Worm (Caenorhabditis elegans): ENCODE results near the gene grd-6.
A peak's percentile ranks its signal among the peaks of the same experiment; 100 is the strongest.

grd-6 gene

ce11 chrV:9221566-9221965, at the start of gene grd-6:
Gene grd-6 (plus strand): TSS chrV:9221866.
- no peak for TF ChIP-seq W03F9.2 (tag; optimal IDR thresholded peaks at IDR 0.05)

DNA sequence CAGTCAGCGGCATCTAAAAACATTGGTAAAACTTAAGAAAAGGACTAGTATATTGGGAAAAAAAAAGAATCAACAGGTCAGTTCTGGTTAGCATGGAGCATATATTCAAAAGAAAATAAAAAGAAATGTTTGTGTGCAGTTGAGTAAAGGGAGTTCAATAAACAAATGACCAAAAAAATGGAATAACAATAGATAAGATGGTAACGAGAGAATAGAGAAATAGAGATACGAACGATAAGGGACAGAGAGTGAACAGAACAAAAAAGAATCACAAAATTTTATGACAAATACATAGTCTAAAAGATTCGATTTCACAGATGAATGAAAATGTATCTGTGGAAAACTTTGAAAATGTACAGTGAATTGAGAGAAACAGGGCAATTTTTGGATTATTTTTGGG, 48.7 kb upstream of the grd-6 start, which contains the start of gene gad-3:
Gene gad-3 (minus strand): TSS at position 17 of the 400 bp plus-strand sequence.
- no peak for TF ChIP-seq W03F9.2 (tag; optimal IDR thresholded peaks at IDR 0.05)
- no peak for TF ChIP-seq him-1 (tag; optimal IDR thresholded peaks at IDR 0.05)
- TF ChIP-seq dao-5 (tag; optimal IDR thresholded peaks at IDR 0.05) = no peak

- TF ChIP-seq him-1 (tag; optimal IDR thresholded peaks at IDR 0.05) (no peak), dao-5 (tag; optimal IDR thresholded peaks at IDR 0.05) (no peak), W03F9.2 (tag; optimal IDR thresholded peaks at IDR 0.05) (no peak)
Measured at ce11 chrV:9173789-9174188, 47.9 kb upstream of the grd-6 start, which contains the start of gene pqn-16. Gene pqn-16 (plus strand): TSS chrV:9174089.

DNA sequence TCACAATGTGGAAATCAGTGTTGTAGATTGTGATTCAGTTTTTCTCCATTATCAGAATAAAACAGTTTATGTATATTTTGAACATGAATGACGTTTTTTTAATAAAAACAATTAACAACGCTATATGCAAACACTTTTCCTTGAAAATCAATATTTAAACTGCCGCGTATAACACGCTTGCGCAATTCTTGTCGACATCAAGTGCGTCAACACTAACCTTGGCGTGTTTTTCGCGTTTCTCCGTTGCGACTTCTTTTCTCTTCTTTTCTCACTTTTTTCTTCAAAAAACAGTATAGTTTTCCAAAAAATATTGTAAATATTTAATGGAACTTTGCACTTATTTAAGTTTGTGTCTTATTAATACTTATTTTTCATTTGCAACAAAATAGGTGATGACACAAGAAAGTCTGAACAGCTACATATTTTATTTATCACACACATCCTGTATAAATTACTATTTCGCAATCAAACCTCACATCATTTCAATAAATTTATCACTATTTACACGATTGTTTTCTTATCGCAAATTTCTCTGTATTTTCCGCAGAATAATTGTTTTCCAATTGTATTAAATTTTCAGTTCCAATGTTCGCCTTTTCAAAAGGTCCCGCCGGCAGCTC, 46.3 kb upstream of the grd-6 start, which contains the start of gene spas-1:
Gene spas-1 (plus strand): TSS at position 572 of the 620 bp plus-strand sequence.
- TF ChIP-seq him-1 (tag; optimal IDR thresholded peaks at IDR 0.05) (no peak), W03F9.2 (tag; optimal IDR thresholded peaks at IDR 0.05) (peak; percentile 92)

ce11 chrV:9181669-9182250, 39.9 kb upstream of the grd-6 start, which contains the start of gene ptr-1:
Gene ptr-1 (minus strand): TSS chrV:9181719.
- TF ChIP-seq dao-5 (tag; optimal IDR thresholded peaks at IDR 0.05) (no peak), him-1 (tag; optimal IDR thresholded peaks at IDR 0.05) (no peak), W03F9.2 (tag; optimal IDR thresholded peaks at IDR 0.05) (no peak)

ce11 chrV:9183718-9184441, 37.8 kb upstream of the grd-6 start:
- no peak for TF ChIP-seq him-1 (tag; optimal IDR thresholded peaks at IDR 0.05)
- no peak for TF ChIP-seq W03F9.2 (tag; optimal IDR thresholded peaks at IDR 0.05)
- TF ChIP-seq dao-5 (tag; optimal IDR thresholded peaks at IDR 0.05) = no peak

DNA sequence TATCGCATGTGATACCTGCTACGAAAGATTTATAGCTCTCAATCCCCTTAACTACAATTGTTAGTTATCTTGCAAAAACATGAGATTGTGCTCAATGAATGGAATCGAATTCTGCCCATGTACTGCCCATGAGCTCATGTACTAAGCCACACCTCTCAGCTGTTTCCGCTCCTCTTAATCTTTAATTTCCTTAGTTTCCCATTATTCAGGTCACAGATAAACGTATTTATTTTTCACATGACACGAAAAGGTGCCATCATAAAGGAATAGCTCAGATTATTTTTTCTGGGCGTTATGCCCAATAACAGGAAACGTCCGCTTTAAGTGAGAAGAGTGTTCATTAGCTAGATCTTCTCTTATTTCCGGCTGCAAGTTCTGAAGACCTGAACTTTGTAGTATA, 35.6 kb upstream of the grd-6 start:
- TF ChIP-seq W03F9.2 (tag; optimal IDR thresholded peaks at IDR 0.05) = no peak
- TF ChIP-seq dao-5 (tag; optimal IDR thresholded peaks at IDR 0.05) = no peak
- no peak for TF ChIP-seq him-1 (tag; optimal IDR thresholded peaks at IDR 0.05)

ce11 chrV:9191406-9191805, 30.3 kb upstream of the grd-6 start, which contains the start of gene sphr-1:
Gene sphr-1 (plus strand): TSS chrV:9191610.
- TF ChIP-seq him-1 (tag; optimal IDR thresholded peaks at IDR 0.05) (no peak), W03F9.2 (tag; optimal IDR thresholded peaks at IDR 0.05) (no peak), dao-5 (tag; optimal IDR thresholded peaks at IDR 0.05) (no peak)

DNA sequence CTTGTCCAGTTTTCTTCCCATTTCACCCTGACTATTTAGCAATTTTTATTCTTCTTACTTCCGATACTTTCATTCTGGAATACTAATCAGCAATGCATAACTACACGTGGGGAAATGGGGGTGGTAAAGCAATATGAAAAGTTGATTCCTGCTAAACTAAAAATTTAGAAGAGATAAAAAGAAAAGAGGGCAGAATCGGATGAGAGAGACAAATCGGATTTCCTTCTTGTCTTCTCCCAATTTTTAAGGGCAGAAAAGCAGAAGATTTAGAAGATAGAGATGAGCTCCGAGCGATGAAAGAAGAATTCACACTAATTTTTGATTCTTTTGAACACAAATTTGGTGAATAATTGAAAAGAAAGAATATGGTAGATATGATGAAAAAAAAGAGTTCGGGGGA, 27.6 kb upstream of the grd-6 start:
- TF ChIP-seq W03F9.2 (tag; optimal IDR thresholded peaks at IDR 0.05) (no peak), dao-5 (tag; optimal IDR thresholded peaks at IDR 0.05) (no peak), him-1 (tag; optimal IDR thresholded peaks at IDR 0.05) (no peak)

DNA sequence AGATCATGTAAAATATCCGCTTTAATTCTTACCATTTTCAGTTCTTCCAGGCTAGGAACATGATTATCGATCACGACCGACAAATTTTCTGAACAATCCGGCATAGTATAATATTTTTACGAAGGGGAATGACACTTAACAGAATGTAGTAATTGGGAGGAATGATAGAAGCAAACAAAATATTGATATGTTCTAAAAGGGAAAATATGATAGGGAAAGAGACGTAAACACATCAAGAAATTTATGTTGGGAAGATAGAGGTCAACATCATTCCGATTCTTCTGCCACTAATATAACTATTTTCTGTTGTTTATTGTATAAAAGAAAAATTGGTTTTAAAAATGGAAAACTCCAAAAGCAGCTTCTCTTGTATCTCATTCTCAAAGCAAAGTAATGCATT, 24.5 kb upstream of the grd-6 start, which contains the start of gene C24B5.4:
Gene C24B5.4 (minus strand): TSS at position 206 of the 400 bp plus-strand sequence.
- no peak for TF ChIP-seq him-1 (tag; optimal IDR thresholded peaks at IDR 0.05)
- TF ChIP-seq W03F9.2 (tag; optimal IDR thresholded peaks at IDR 0.05) = no peak
- TF ChIP-seq dao-5 (tag; optimal IDR thresholded peaks at IDR 0.05) = no peak

DNA sequence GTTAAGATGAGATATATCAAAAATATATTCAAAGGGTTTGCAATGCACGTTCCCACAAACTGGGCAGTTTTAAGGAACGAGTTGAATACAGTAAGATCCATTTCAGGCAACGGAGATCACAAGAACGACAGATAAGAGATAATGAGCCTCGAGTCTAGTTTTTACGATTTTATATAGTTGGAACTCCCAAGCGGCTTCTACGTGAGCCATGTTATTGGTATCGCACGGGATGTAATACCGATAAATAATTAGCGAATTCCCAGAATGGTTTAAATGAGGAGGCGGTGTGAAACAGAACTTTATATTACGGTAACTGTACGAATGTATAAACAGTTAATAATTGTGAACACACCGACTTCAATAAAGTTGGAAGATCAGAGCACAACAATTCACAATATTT, 22.8 kb upstream of the grd-6 start, which contains the start of gene str-177:
Gene str-177 (minus strand): TSS at position 101 of the 400 bp plus-strand sequence.
- TF ChIP-seq him-1 (tag; optimal IDR thresholded peaks at IDR 0.05) = no peak
- no peak for TF ChIP-seq W03F9.2 (tag; optimal IDR thresholded peaks at IDR 0.05)
- no peak for TF ChIP-seq dao-5 (tag; optimal IDR thresholded peaks at IDR 0.05)

- TF ChIP-seq W03F9.2 (tag; optimal IDR thresholded peaks at IDR 0.05) = no peak
- no peak for TF ChIP-seq him-1 (tag; optimal IDR thresholded peaks at IDR 0.05)
- no peak for TF ChIP-seq dao-5 (tag; optimal IDR thresholded peaks at IDR 0.05)
Measured at ce11 chrV:9202710-9203109, 19.0 kb upstream of the grd-6 start, which contains the start of gene asp-2. Gene asp-2 (plus strand): TSS chrV:9203077.

DNA sequence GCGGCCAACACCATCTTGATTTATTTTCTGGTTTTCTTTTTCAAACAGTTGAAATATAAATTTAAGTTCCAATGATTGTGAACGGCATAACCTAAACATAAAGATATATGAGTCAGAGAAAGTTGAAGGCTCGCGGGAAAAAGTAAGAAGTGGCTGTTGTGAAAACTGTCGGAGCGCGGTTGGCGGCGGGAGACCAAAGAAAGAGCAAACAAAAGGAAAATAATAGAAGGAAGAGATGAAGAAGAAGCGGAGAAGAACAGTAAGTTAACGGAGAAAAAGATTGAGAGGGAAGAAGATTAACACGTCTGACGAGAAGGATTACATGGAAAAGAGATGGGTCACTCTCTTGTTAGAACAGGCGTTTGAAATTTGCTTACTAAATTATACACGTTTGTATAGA, 14.3 kb upstream of the grd-6 start, which contains the start of gene inx-10:
Gene inx-10 (minus strand): TSS at position 101 of the 400 bp plus-strand sequence.
- TF ChIP-seq W03F9.2 (tag; optimal IDR thresholded peaks at IDR 0.05) (no peak), him-1 (tag; optimal IDR thresholded peaks at IDR 0.05) (no peak), dao-5 (tag; optimal IDR thresholded peaks at IDR 0.05) (no peak)

- TF ChIP-seq W03F9.2 (tag; optimal IDR thresholded peaks at IDR 0.05) = no peak
- no peak for TF ChIP-seq him-1 (tag; optimal IDR thresholded peaks at IDR 0.05)
- no peak for TF ChIP-seq dao-5 (tag; optimal IDR thresholded peaks at IDR 0.05)
Measured at ce11 chrV:9208878-9209277, 12.8 kb upstream of the grd-6 start.
